Worm (Caenorhabditis elegans): Measurements from ENCODE around the gene ocr-1.

The ocr-1 gene

DNA sequence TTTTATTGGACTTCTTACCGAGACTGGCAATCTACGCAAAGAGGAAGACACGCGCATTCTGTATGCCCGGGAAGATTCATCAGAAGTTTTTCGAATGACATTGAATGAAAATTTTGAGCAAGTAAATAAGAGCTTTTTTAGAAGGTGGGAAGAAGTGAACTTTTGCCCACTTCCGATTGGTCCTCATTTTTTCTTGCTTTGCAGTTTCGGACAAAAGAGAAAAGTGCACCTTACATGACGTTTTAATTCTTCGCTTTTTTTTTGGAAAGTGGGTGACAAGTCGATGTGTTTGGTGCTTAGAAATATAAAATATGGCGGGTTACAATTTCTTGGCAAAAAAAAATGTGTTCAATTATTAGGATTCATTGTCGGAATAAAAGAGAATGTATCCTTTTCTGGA lies 40.2 kb downstream of the ocr-1 start, which contains the start of gene secs-1:
Gene secs-1, minus strand, starts transcription at position 101 of the 400 bp plus-strand sequence.
- TF ChIP-seq ztf-29 (GFP tag; IDR thresholded peaks at IDR 0.05): no peak
- no peak for TF ChIP-seq cog-1 (tag; optimal IDR thresholded peaks at IDR 0.05)
- TF ChIP-seq flt-1 (GFP tag; IDR thresholded peaks at IDR 0.05): no peak
- TF ChIP-seq T22C8.4 (GFP tag; IDR thresholded peaks at IDR 0.05): no peak
- TF ChIP-seq ztf-23 (GFP tag; IDR thresholded peaks at IDR 0.05): no peak
- TF ChIP-seq tab-1 (GFP tag; IDR thresholded peaks at IDR 0.05): no peak
- no peak for TF ChIP-seq med-1 (GFP tag; optimal IDR thresholded peaks at IDR 0.05; ENCODE audit: insufficient read depth)

ce11 chrV:10805934-10806333 lies 41.8 kb downstream of the ocr-1 start, which contains the start of gene prp-38:
prp-38 (minus strand) TSS chrV:10806034.
- TF ChIP-seq klf-2 (GFP tag; conservative IDR thresholded peaks at IDR 0.05): no peak
- no peak for TF ChIP-seq ref-1 (GFP tag; conservative IDR thresholded peaks at IDR 0.05)
- TF ChIP-seq flt-1 (GFP tag; IDR thresholded peaks at IDR 0.05): no peak
- TF ChIP-seq cog-1 (tag; optimal IDR thresholded peaks at IDR 0.05): no peak
- no peak for TF ChIP-seq ztf-23 (GFP tag; IDR thresholded peaks at IDR 0.05)
- TF ChIP-seq med-1 (GFP tag; optimal IDR thresholded peaks at IDR 0.05; ENCODE audit: insufficient read depth): no peak
- no peak for TF ChIP-seq tab-1 (GFP tag; IDR thresholded peaks at IDR 0.05)
- TF ChIP-seq T22C8.4 (GFP tag; IDR thresholded peaks at IDR 0.05): no peak
- no peak for TF ChIP-seq ztf-29 (GFP tag; IDR thresholded peaks at IDR 0.05)

- peak; percentile 90 for TF ChIP-seq med-1 (GFP tag; optimal IDR thresholded peaks at IDR 0.05; ENCODE audit: insufficient read depth)
- peak; percentile 61; the same call in 1 of the 2 replicates for TF ChIP-seq T22C8.4 (GFP tag; IDR thresholded peaks at IDR 0.05)
- peak; percentile 61 for TF ChIP-seq ref-1 (GFP tag; conservative IDR thresholded peaks at IDR 0.05)
- peak; percentile 93 for TF ChIP-seq cog-1 (tag; optimal IDR thresholded peaks at IDR 0.05)
- TF ChIP-seq tab-1 (GFP tag; IDR thresholded peaks at IDR 0.05): peak; percentile 92
- peak; percentile 78 for TF ChIP-seq klf-2 (GFP tag; conservative IDR thresholded peaks at IDR 0.05)
- TF ChIP-seq ztf-23 (GFP tag; IDR thresholded peaks at IDR 0.05): peak; percentile 92
- peak; percentile 96 for TF ChIP-seq flt-1 (GFP tag; IDR thresholded peaks at IDR 0.05)
- peak; percentile 83; the same call in 1 of the 2 replicates for TF ChIP-seq ztf-29 (GFP tag; IDR thresholded peaks at IDR 0.05)
Measured at ce11 chrV:10807862-10808327, 43.7 kb downstream of the ocr-1 start, which contains the start of gene plrg-1. plrg-1 (minus strand) TSS chrV:10807912.

- TF ChIP-seq med-1 (GFP tag; optimal IDR thresholded peaks at IDR 0.05; ENCODE audit: insufficient read depth) (no peak), ztf-23 (GFP tag; IDR thresholded peaks at IDR 0.05) (no peak), ref-1 (GFP tag; conservative IDR thresholded peaks at IDR 0.05) (no peak), ztf-29 (GFP tag; IDR thresholded peaks at IDR 0.05) (no peak), klf-2 (GFP tag; conservative IDR thresholded peaks at IDR 0.05) (no peak), flt-1 (GFP tag; IDR thresholded peaks at IDR 0.05) (no peak), tab-1 (GFP tag; IDR thresholded peaks at IDR 0.05) (no peak), cog-1 (tag; optimal IDR thresholded peaks at IDR 0.05) (no peak), T22C8.4 (GFP tag; IDR thresholded peaks at IDR 0.05) (no peak)
Measured at ce11 chrV:10811763-10812162, 47.6 kb downstream of the ocr-1 start, which contains the start of gene C29A12.22. C29A12.22 (plus strand) TSS chrV:10812063.

ce11 chrV:10813425-10814156 lies 49.4 kb downstream of the ocr-1 start, which contains the start of the genes C29A12.1 and lig-1:
C29A12.1 (minus strand) TSS chrV:10813487.
lig-1 (plus strand) TSS chrV:10814106.
- no peak for TF ChIP-seq tab-1 (GFP tag; IDR thresholded peaks at IDR 0.05)
- no peak for TF ChIP-seq med-1 (GFP tag; optimal IDR thresholded peaks at IDR 0.05; ENCODE audit: insufficient read depth)
- no peak for TF ChIP-seq ref-1 (GFP tag; conservative IDR thresholded peaks at IDR 0.05)
- TF ChIP-seq flt-1 (GFP tag; IDR thresholded peaks at IDR 0.05): no peak
- TF ChIP-seq T22C8.4 (GFP tag; IDR thresholded peaks at IDR 0.05): no peak
- no peak for TF ChIP-seq ztf-23 (GFP tag; IDR thresholded peaks at IDR 0.05)
- no peak for TF ChIP-seq klf-2 (GFP tag; conservative IDR thresholded peaks at IDR 0.05)
- no peak for TF ChIP-seq cog-1 (tag; optimal IDR thresholded peaks at IDR 0.05)

ce11 chrV:10814333-10814732 lies 50.2 kb downstream of the ocr-1 start:
- TF ChIP-seq klf-2 (GFP tag; conservative IDR thresholded peaks at IDR 0.05) (no peak), ztf-29 (GFP tag; IDR thresholded peaks at IDR 0.05) (no peak), T22C8.4 (GFP tag; IDR thresholded peaks at IDR 0.05) (no peak), ref-1 (GFP tag; conservative IDR thresholded peaks at IDR 0.05) (no peak), med-1 (GFP tag; optimal IDR thresholded peaks at IDR 0.05; ENCODE audit: insufficient read depth) (no peak), ztf-23 (GFP tag; IDR thresholded peaks at IDR 0.05) (no peak), cog-1 (tag; optimal IDR thresholded peaks at IDR 0.05) (no peak), flt-1 (GFP tag; IDR thresholded peaks at IDR 0.05) (no peak), tab-1 (GFP tag; IDR thresholded peaks at IDR 0.05) (no peak)

DNA sequence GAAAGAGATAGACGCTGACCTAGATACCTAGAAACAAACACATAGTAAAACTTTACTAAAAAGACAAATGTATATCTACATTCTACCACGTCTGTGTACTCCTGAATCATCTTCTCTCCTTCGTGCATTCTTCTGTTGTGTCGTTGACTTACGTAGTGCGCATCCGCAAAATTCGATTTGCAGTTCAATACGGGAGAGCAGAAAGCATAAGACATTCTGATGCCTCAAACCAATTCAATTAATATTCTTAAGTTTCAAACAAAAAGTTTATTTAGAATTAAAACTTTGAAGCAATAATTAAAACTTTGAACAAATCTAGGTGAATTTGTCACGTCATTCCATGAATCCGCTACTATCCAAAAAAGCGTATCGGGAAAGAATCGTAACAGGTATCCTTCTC lies 52.7 kb downstream of the ocr-1 start:
- TF ChIP-seq klf-2 (GFP tag; conservative IDR thresholded peaks at IDR 0.05) (no peak), T22C8.4 (GFP tag; IDR thresholded peaks at IDR 0.05) (no peak), flt-1 (GFP tag; IDR thresholded peaks at IDR 0.05) (no peak), ztf-29 (GFP tag; IDR thresholded peaks at IDR 0.05) (no peak), ref-1 (GFP tag; conservative IDR thresholded peaks at IDR 0.05) (no peak), ztf-23 (GFP tag; IDR thresholded peaks at IDR 0.05) (no peak), tab-1 (GFP tag; IDR thresholded peaks at IDR 0.05) (no peak), cog-1 (tag; optimal IDR thresholded peaks at IDR 0.05) (no peak), med-1 (GFP tag; optimal IDR thresholded peaks at IDR 0.05; ENCODE audit: insufficient read depth) (no peak)

Data from whole organism, midembryonic.